Worm (Caenorhabditis elegans) whole organism, late embryonic: ENCODE results near the gene C13G3.12.

Experiments used
- F13H6.1 ChIP-seq: sonication (generic microtip); optimal IDR thresholded peaks from 2 replicates; lab custom pipeline; 2016; ENCODE audit warnings: missing genetic modification characterization, missing compliant biosample characterization
- ama-1 ChIP-seq: fragments of 150-350 bp; optimal IDR thresholded peaks from 2 replicates; lab custom pipeline; 2014
- fkh-10 ChIP-seq: fragments of 150-350 bp; optimal IDR thresholded peaks from 2 replicates; lab custom pipeline; 2014; ENCODE audit warnings: missing biosample characterization, missing genetic modification reagents, missing genetic modification characterization
- pha-4 ChIP-seq: fragments of 150-350 bp; optimal IDR thresholded peaks from 2 replicates; lab custom pipeline; 2018; ENCODE audit warnings: missing biosample characterization, missing genetic modification reagents, missing genetic modification characterization
- pqm-1 ChIP-seq: sonication (generic microtip); optimal IDR thresholded peaks from 2 replicates; lab custom pipeline; 2016; ENCODE audit warnings: missing genetic modification characterization, missing compliant biosample characterization
- sox-2 ChIP-seq: fragments of 200-800 bp; sonication (Bioruptor generic); IDR thresholded peaks from 2 replicates; pipeline ENCODE4 v1.3.6; 2022; ENCODE audit warnings: missing genetic modification reagents, missing genetic modification characterization, missing compliant biosample characterization

DNA sequence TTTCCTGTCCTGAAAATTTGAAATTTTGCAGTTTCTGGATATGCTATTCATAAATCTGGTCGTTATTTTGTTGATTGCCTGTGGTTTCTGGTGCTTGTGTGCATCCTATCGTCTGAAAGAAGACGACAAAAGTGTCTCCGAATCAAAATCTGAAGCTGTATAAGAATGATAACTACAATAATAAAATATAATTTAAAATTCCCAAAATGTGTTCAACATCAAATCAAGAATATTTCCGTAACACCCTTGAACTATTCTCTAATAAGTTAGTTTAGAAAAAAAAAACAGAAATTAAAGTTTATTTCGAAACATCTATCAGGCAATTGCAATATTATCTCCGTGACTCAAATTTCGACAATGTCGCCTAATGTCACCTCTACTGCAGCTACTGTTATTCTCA lies 17.8 kb upstream of the C13G3.12 start, which contains the start of gene C45B11.8:
- TF ChIP-seq fkh-10 (no peak), pqm-1 (tag; lab: Kevin White, UChicago) (no peak), pha-4 (no peak), ama-1 (lab: Kevin White, UChicago) (no peak), sox-2 (GFP tag; lab: Robert Waterston, UW) (no peak), F13H6.1 (no peak)
